Worm (Caenorhabditis elegans): ENCODE measurements around the gene C28D4.5.

DNA sequence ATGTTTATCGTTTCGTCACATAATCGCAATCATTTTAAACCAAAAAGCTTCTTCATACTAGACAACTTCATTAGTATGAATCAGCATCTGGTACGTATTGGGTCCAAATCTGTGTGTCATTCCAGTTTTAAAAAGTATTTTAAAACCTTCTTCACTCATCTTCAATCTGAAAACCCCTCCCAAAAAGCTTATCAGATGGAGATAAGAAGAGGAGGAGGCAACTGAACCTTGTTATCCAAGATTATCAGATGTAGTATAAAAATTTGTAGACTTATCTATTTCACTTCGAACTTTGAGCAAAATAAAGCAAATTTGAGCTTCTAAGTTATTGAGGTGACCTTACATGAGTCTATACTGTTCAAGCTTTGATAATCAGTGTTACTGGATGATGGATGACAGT is 36.8 kb downstream of the C28D4.5 start, which contains the start of gene nhr-38:
- TF ChIP-seq pes-1 (GFP tag; IDR thresholded peaks at IDR 0.05) (no peak), sea-1 (GFP tag; conservative IDR thresholded peaks at IDR 0.05) (no peak), ama-1 (optimal IDR thresholded peaks at IDR 0.05) (no peak), ceh-36 (tag; optimal IDR thresholded peaks at IDR 0.05) (no peak), ceh-13 (GFP tag; optimal IDR thresholded peaks at IDR 0.05) (no peak), hnd-1 (tag; optimal IDR thresholded peaks at IDR 0.05) (no peak), ets-7 (tag; optimal IDR thresholded peaks at IDR 0.05) (no peak), flt-1 (GFP tag; IDR thresholded peaks at IDR 0.05) (no peak), scrt-1 (GFP tag; IDR thresholded peaks at IDR 0.05) (no peak)
